Worm (Caenorhabditis elegans) whole organism, dauer: ENCODE measurements around the gene nkat-3.

ENCODE experiments used
- unc-62 ChIP-seq: sonication (generic microtip); optimal IDR thresholded peaks from 2 replicates; lab custom pipeline; 2017; ENCODE audit warnings: missing biosample characterization, missing genetic modification reagents, missing genetic modification characterization

Gene nkat-3

DNA sequence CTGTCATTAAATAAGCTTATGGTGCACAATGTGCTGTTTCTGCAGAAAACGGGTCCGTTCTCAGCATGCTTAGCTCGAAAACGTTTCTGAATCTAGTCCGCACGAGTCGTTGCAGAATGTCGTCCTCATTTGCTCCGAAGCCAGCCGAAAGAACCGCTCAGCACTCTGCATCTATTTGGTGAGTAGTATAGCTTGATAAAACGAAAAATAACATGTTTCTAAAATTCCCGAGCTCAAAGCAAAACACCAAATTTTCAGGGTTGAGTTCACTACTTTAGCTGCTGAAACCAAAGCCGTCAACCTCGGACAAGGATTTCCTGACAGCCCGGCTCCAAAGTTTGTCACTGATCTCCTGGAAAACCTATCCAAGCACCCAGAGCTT lies at the start of gene nkat-3:
Gene nkat-3 (plus strand): TSS at position 46 of the 382 bp plus-strand sequence.
- TF ChIP-seq unc-62 (GFP tag; lab: Kevin White, UChicago): no peak

DNA sequence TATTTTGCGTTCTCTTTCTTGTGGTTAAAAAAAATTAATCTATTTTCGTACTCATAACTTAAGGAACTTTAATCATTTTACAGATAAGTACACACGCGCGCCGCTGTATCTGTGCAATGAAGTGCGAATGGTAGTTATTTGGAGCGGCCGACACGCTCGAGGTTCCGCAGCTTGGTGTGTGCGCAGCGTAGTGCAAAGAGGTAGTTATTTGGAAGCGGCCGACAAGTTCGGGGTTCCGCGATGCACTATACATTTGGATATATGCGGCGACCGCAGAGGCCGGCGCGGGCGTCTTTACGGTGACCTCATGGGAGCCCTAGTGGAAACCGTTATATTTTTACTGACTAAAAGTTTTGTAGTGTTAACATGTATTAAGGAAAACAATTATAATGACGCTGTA lies 48.9 kb upstream of the nkat-3 start:
- TF ChIP-seq unc-62 (GFP tag; lab: Kevin White, UChicago): no peak

DNA sequence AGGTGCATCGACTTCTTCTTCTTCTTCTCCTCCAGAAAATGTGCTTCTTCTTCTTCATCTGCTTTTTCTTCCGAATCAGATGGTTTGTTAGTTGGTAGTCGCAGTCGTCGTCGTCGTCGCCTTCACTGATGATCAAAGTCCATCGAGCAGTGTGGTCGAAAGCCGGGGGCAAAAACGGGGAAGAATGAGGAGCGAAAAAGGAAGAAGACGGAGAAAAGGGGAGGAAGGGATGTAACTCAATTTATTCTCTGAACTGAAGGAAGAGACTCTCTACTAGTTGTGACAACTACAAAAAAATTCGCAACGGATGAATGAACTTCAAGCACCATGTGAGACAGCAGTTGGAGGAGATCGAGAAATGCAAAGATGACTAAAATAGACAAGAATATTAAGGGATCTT lies 45.8 kb upstream of the nkat-3 start:
- no peak for TF ChIP-seq unc-62 (GFP tag; lab: Kevin White, UChicago)

DNA sequence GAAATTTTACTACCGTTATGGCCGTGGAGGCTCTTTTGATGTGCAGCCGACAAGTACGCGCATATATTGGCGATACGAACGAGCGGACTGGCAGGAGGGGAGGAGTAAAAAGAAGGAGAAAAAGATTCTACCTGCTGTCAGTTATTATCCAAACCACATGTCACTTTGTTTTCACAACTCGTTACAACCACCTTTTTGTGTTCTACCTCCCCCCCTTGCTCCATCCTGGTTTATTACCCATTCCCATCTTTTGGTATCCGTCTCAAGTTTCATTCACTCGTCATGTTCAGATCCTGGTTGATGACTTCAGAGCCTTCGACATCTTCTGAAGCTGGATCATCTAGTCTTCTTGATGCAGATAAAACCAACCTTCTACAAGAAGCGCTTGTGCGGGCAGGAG lies 33.9 kb upstream of the nkat-3 start, which contains the start of gene psa-3:
Gene psa-3 (plus strand): TSS at position 301 of the 400 bp plus-strand sequence.
- no peak for TF ChIP-seq unc-62 (GFP tag; lab: Kevin White, UChicago)

DNA sequence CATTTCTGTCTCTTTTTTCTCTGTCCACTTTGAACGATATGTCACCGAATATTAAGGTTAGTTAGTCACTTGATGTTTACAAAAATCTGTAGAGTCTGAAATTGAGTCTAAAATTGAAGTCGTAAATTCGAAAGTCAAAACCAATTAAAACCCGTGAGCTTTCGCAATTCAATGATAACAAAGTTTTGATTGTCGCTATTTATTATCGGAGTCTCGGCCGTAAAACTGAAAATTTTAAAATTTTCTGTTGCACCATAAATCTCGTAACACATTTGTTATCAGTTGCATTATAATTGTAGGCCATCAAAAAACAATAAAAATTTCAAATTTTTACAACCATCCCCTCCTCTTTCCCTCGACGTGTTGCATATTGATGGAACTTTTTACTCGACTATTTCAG lies 33.0 kb upstream of the nkat-3 start:
- no peak for TF ChIP-seq unc-62 (GFP tag; lab: Kevin White, UChicago)

DNA sequence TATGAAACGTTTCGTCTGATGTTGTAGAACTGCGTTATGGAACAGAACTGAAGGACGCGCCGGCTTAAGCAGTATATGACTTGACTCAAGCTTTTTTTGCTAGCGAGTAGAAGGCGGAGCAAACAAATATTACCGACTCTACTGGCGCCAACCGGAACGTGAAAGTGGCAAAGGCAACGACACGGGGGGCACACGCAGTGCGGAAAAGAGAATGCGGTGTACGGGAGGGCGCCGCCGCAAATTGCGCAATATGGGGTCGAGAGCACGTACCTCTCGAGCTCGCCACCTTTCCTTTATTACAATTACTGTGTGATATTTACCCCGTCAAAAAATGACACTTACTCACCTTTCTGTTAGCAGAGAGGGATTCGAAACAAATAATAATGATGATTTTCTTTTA lies 26.3 kb upstream of the nkat-3 start, which contains the start of gene pqn-36:
Gene pqn-36 (minus strand): TSS at position 268 of the 400 bp plus-strand sequence.
- TF ChIP-seq unc-62 (GFP tag; lab: Kevin White, UChicago): no peak

DNA sequence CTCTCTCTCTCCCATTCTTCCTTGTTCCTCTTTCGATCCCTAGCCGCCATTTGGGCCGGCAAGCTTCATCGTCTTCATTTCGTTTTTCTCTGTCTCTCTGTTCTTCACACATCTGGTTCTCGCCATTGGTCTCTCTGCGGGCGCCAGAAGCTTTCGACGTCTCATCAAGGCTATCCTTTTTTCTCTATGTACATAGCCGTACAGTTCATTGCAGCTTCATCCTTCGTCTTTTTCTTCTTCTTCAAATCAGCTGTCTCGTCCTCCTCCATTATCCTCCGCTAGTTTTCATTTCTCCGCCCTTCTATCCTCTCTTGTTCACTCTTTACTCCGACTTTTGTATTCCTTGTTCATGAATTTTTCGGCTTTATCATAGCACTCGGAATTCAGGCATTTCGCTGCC lies 20.9 kb upstream of the nkat-3 start, which contains the start of gene F39D8.3:
Gene F39D8.3 (plus strand): TSS at position 301 of the 400 bp plus-strand sequence.
- no peak for TF ChIP-seq unc-62 (GFP tag; lab: Kevin White, UChicago)

DNA sequence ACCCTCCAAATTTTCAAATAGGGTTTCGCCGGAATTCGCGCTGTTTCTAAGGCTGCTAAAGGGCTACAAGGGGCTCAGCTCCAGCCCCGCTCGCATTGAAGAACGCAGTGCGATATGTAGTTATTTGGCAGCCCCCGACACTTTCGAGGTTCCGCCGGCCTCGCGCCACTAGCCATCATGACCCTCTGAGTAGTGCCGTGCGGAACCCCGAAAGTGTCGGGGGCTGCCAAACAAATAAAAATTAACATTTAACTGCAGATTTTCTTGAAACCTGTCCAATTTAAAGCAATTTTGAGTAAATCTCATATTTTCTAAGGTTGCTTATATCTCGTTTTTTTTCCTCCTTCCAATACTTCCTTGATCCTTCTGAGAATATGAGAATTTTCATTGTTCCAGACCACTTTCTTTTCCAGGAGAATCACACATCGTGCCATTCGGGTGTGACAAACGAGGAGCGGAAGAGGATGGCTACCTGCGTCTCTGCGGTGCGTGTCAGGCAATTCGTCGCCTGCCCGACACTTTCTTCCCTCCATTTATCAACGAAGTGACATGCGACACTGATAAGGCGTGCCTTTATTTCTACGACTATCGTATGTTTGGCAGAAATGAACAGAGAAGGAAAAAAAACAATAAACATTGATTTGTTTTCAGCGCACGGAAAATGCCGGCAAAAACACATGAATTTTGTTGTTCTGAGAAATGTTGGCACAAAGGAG lies 17.7 kb upstream of the nkat-3 start:
- TF ChIP-seq unc-62 (GFP tag; lab: Kevin White, UChicago): no peak

DNA sequence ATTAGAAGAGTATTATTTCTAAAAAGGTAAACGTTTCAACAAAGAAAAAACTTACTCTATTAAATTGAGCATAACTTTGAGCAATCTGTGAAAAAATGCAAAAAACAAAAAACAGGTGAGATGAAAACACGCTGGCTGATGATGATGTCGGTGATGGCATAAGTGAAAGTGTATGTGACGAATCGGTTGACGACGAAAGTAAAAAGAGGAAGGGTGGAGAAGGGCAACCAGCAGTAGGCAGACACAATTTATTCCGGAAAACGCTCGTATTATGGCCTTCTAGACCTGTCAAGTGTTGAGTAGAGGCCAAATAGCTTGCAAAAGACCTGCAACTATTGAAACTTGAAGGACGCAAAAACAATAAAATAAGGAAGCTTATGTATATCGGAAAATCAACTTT lies 13.6 kb upstream of the nkat-3 start, which contains the start of gene nas-13:
Gene nas-13 (minus strand): TSS at position 323 of the 400 bp plus-strand sequence.
- TF ChIP-seq unc-62 (GFP tag; lab: Kevin White, UChicago): no peak

DNA sequence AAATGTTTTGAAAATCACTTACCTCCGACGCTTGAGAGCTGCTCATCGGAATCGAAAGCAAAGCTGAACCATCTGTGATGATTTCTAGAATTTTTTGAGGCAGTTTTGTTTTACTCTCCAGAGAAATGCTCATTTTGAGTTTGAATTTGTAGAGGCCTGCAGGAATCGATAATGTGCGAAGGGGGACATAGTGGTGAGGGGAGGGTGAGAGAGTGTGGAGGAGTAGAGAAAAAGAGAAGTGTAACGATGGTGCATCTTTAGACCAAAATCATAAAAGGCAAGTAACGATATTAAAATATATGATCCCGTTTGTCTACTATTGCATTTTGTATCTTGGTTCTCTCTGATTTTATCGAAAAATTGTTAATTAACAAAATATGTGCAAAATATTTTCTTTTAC lies 10.5 kb upstream of the nkat-3 start, which contains the start of gene blos-8:
Gene blos-8 (minus strand): TSS at position 216 of the 400 bp plus-strand sequence.
- no peak for TF ChIP-seq unc-62 (GFP tag; lab: Kevin White, UChicago)

DNA sequence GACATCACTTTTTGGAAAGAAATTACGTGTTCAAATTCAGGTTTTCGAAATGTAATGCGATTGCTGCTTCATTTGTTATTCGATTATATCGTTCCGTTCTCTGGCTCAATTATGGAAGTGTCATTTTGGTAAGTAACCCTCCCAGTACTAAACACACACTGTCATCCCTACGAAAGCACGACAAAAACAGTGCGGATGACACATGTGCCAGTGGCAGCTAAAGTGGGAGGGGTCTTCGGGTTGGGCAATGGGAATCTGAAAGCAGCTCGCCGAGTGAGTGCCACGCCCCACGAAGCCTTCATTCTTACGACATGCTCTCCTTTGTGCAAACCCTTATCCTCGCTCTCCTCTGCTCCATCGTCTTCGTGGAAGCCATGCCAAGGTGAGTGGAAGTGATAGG lies 8.0 kb upstream of the nkat-3 start, which contains the start of gene flp-32:
Gene flp-32 (plus strand): TSS at position 301 of the 400 bp plus-strand sequence.
- TF ChIP-seq unc-62 (GFP tag; lab: Kevin White, UChicago): no peak

DNA sequence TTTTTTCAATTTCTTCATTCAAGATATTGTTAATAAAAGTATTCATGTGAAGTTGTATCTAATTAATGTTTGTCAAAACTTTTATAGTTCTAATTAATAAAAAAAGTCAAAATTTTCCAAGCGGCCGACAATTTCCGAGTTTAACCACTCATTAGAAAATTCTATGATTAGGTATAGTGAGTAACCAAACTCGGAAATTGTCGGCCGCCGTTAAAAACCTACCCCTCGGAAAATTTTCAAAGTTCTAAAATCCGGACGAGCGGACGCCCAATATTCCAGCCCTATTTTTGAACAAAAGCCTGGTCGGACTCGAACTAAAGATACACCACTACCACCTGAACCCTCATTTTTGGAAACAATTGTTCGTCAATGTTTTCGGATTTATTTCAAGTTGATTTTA lies 6.6 kb upstream of the nkat-3 start:
- TF ChIP-seq unc-62 (GFP tag; lab: Kevin White, UChicago): no peak

DNA sequence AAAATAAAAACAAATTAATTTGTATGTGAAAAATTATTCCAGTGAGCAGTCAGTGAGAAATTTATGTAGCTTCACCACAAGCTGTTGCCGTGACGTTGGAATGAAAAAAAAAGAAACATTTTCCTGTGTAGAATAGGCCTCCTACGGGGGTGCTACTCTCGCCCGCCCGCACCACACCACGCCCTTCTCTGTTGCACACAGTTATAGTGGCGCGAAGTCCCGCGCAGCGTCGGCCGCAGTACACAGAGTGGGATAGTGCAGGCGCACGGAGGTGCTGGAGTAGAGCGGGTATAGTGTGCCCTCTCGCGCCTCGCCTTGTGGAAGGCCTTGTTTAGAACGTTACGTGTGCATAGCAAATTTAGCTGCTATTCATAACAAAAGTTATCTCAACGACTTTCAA lies 2.8 kb upstream of the nkat-3 start:
- no peak for TF ChIP-seq unc-62 (GFP tag; lab: Kevin White, UChicago)

DNA sequence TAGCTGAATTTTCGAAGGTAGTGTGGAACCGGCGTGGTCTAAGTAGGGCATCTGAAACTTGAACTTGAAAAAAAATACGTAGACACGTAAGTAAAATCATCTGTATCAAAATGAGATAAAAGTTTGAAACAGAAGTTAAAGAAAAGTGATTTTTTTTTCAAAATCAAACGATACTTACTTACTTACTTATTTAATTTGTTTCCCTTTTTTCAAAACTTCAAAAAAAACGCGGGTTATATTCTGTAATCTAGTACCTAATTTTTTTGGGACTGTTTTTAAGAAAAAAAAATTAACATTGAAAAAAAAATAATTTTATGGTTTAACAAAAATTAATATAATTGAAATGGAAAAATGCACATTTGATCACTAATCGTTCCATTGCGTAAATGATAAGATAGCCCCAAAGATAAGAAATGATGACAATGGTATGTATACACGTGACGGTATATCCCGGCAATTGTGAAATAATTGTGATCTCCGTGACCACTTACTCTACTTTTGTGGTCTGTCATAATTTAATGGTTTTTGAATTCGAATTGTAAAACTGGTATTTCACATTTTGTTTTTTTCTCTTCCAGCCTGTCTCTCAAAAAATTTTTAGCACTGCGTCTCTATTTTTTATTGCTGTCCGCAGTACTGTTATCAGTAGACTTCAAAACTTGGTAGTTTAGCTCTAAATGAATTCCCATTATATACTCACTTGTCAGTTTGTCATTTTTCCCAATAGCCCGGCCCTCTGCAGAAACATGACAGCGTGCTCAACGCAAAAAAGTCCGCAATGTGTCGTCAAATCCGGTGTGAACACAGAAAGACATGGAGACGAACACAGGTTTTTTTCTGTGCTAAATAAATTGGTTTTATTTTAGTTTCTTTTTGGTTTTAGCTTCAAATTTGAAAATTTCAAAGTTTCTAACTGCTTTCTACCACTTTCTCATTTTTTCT lies 516 bp upstream of the nkat-3 start, which contains the start of gene mocs-1:
Gene mocs-1 (minus strand): TSS at position 51 of the 942 bp plus-strand sequence.
- TF ChIP-seq unc-62 (GFP tag; lab: Kevin White, UChicago): no peak

DNA sequence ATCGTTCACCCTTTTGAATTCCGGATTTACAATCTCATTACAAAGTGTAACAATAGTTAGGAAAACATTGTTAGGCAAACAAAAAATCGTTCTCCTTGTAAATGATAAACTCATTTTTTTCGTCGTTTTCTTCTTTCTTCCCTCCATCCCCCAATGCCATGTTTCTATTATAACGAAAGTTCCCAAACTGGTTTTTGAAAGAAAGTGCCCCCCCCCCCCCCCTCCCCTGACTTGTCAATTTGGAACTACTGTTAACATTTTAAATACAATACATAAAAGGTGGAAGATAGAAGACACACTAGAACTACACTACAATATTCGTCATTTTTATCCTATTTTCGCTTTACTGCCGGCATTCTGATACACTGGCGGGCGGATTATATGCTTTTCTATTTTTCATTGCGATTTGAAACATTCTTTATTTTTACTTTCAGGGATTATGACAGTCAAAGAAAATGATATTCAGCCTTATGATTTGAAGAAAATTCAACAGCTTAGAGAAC lies 4.8 kb downstream of the nkat-3 start, which contains the start of gene R03A10.5:
Gene R03A10.5 (plus strand): TSS at position 431 of the 503 bp plus-strand sequence.
- no peak for TF ChIP-seq unc-62 (GFP tag; lab: Kevin White, UChicago)
